Fruit fly (Drosophila melanogaster) whole organism, embryonic: ENCODE results near the gene Prat.

Source experiments
- Abd-B ChIP-seq: fragments of 200-800 bp; sonication (Bioruptor generic); optimal IDR thresholded peaks from 2 replicates; lab custom pipeline; 2018; ENCODE audit warnings: missing biosample characterization, mild to moderate bottlenecking, missing genetic modification characterization, moderate library complexity
- B-H1 ChIP-seq: fragments of 200-800 bp; sonication (Bioruptor generic); IDR thresholded peaks from 3 replicates; pipeline ENCODE4 v1.3.6; 2022; ENCODE audit warnings: missing biosample characterization, missing genetic modification characterization
- Bgb ChIP-seq: fragments of 200-800 bp; sonication (Bioruptor generic); IDR thresholded peaks from 2 replicates; pipeline ENCODE4 v1.3.6; 2022; ENCODE audit warnings: missing biosample characterization, missing genetic modification characterization; ENCODE audit not compliant: partially characterized antibody
- CG11247 ChIP-seq: fragments of 200-800 bp; sonication (Bioruptor generic); IDR thresholded peaks from 2 replicates; pipeline ENCODE4 v1.3.6; 2022; ENCODE audit warnings: missing biosample characterization, missing genetic modification characterization
- CG11456 ChIP-seq: fragments of 200-800 bp; sonication (Bioruptor generic); IDR thresholded peaks from 3 replicates; pipeline ENCODE4 v1.3.6; 2022; ENCODE audit warnings: missing biosample characterization, missing genetic modification characterization
- CG12219 ChIP-seq: fragments of 200-800 bp; sonication (Bioruptor generic); optimal IDR thresholded peaks from 3 replicates; lab custom pipeline; 2018; ENCODE audit warnings: missing biosample characterization, mild to moderate bottlenecking, missing genetic modification characterization
- CG15269 ChIP-seq: fragments of 200-800 bp; sonication (Bioruptor generic); optimal IDR thresholded peaks from 2 replicates; lab custom pipeline; 2018; ENCODE audit warnings: missing biosample characterization, mild to moderate bottlenecking, missing genetic modification characterization, moderate library complexity
- CG1529 ChIP-seq: fragments of 200-800 bp; sonication (Bioruptor generic); optimal IDR thresholded peaks from 3 replicates; lab custom pipeline; 2018; ENCODE audit warnings: missing biosample characterization, missing genetic modification characterization
- CG16813 ChIP-seq: fragments of 200-800 bp; sonication (Bioruptor generic); IDR thresholded peaks from 3 replicates; pipeline ENCODE4 v1.3.6; 2022; ENCODE audit warnings: missing biosample characterization, missing genetic modification characterization; ENCODE audit not compliant: partially characterized antibody
- CG16863 ChIP-seq: fragments of 200-800 bp; sonication (Bioruptor generic); optimal IDR thresholded peaks from 3 replicates; lab custom pipeline; 2016; ENCODE audit warnings: missing biosample characterization, missing genetic modification characterization
- CG17568 ChIP-seq: fragments of 200-800 bp; sonication (Bioruptor generic); optimal IDR thresholded peaks from 2 replicates; lab custom pipeline; 2018; ENCODE audit warnings: missing biosample characterization, mild to moderate bottlenecking, missing genetic modification characterization, moderate library complexity
- CG3281 ChIP-seq: fragments of 200-800 bp; sonication (Bioruptor generic); optimal IDR thresholded peaks from 3 replicates; lab custom pipeline; 2017; ENCODE audit warnings: missing biosample characterization, mild to moderate bottlenecking, missing genetic modification characterization
- CG33557 ChIP-seq: fragments of 200-800 bp; sonication (Bioruptor generic); optimal IDR thresholded peaks from 2 replicates; lab custom pipeline; 2019; ENCODE audit warnings: missing biosample characterization, mild to moderate bottlenecking, missing genetic modification characterization, moderate library complexity
- CG5180 ChIP-seq: fragments of 200-800 bp; sonication (Bioruptor generic); optimal IDR thresholded peaks from 3 replicates; lab custom pipeline; 2017; ENCODE audit warnings: missing biosample characterization, missing genetic modification characterization, mild to moderate bottlenecking, moderate library complexity, missing genetic modification reagents
- CG6689 ChIP-seq: fragments of 200-800 bp; sonication (Bioruptor generic); IDR thresholded peaks from 2 replicates; pipeline ENCODE4 v1.3.6; 2022; ENCODE audit warnings: missing biosample characterization, missing genetic modification characterization
- CG8944 ChIP-seq: fragments of 200-800 bp; sonication (Bioruptor generic); optimal IDR thresholded peaks from 3 replicates; lab custom pipeline; 2016; ENCODE audit warnings: missing biosample characterization, missing genetic modification characterization
- CG9932 ChIP-seq: fragments of 200-800 bp; sonication (Bioruptor generic); IDR thresholded peaks from 2 replicates; pipeline ENCODE4 v1.3.6; 2022; ENCODE audit warnings: missing biosample characterization, missing genetic modification characterization
- Camta ChIP-seq: fragments of 200-800 bp; sonication (Bioruptor generic); optimal IDR thresholded peaks from 2 replicates; lab custom pipeline; 2016; ENCODE audit warnings: missing biosample characterization, missing genetic modification characterization
- D19B ChIP-seq: fragments of 200-800 bp; sonication (Bioruptor generic); optimal IDR thresholded peaks from 2 replicates; lab custom pipeline; 2017; ENCODE audit warnings: missing biosample characterization, mild to moderate bottlenecking, missing genetic modification characterization
- Deaf1 ChIP-seq: fragments of 200-800 bp; optimal IDR thresholded peaks from 3 replicates; lab custom pipeline; 2019; ENCODE audit warnings: missing biosample characterization, mild to moderate bottlenecking, missing genetic modification characterization, moderate library complexity
- Dip2 ChIP-seq: fragments of 200-800 bp; sonication (Bioruptor generic); IDR thresholded peaks from 2 replicates; pipeline ENCODE4 v1.3.6; 2022; ENCODE audit warnings: missing biosample characterization, missing genetic modification characterization
- Hey ChIP-seq: fragments of 200-800 bp; sonication (Bioruptor generic); optimal IDR thresholded peaks from 3 replicates; lab custom pipeline; 2018; ENCODE audit warnings: missing biosample characterization, mild to moderate bottlenecking, missing genetic modification characterization
- Hmx ChIP-seq: fragments of 200-800 bp; sonication (Bioruptor generic); optimal IDR thresholded peaks from 2 replicates; lab custom pipeline; 2016; ENCODE audit warnings: missing biosample characterization, missing genetic modification characterization
- MTF-1 ChIP-seq: fragments of 200-800 bp; sonication (Bioruptor generic); optimal IDR thresholded peaks from 2 replicates; lab custom pipeline; 2018; ENCODE audit warnings: missing biosample characterization, mild to moderate bottlenecking, missing genetic modification characterization, borderline replicate concordance
- PHDP ChIP-seq: fragments of 200-800 bp; sonication (Bioruptor generic); optimal IDR thresholded peaks from 3 replicates; lab custom pipeline; 2018; ENCODE audit warnings: missing biosample characterization, mild to moderate bottlenecking, missing genetic modification characterization, moderate library complexity
- Scr ChIP-seq: fragments of 200-800 bp; sonication (Bioruptor generic); IDR thresholded peaks from 2 replicates; pipeline ENCODE4 v1.3.6; 2022; ENCODE audit warnings: missing biosample characterization, missing genetic modification characterization; ENCODE audit not compliant: partially characterized antibody
- Taf1 ChIP-seq: fragments of 200-800 bp; sonication (Bioruptor generic); IDR thresholded peaks from 2 replicates; pipeline ENCODE4 v1.3.6; 2022; ENCODE audit warnings: missing biosample characterization, missing genetic modification characterization
- Tbp ChIP-seq: fragments of >200 bp; optimal IDR thresholded peaks from 2 replicates; lab custom pipeline; 2018; ENCODE audit warnings: missing biosample characterization, missing genetic modification characterization
- Vsx1 ChIP-seq: fragments of 200-800 bp; sonication (Bioruptor generic); optimal IDR thresholded peaks from 2 replicates; lab custom pipeline; 2017; ENCODE audit warnings: missing biosample characterization, mild to moderate bottlenecking, missing genetic modification characterization, missing genetic modification reagents
- Xbp1 ChIP-seq: fragments of 200-800 bp; sonication (Bioruptor generic); optimal IDR thresholded peaks from 3 replicates; lab custom pipeline; 2016; ENCODE audit warnings: missing biosample characterization, mild to moderate bottlenecking, missing genetic modification characterization
- ac ChIP-seq: fragments of 200-800 bp; sonication (Bioruptor generic); optimal IDR thresholded peaks from 3 replicates; lab custom pipeline; 2017; ENCODE audit warnings: missing biosample characterization, mild to moderate bottlenecking, missing genetic modification characterization
- ara ChIP-seq: fragments of 200-800 bp; sonication (Bioruptor generic); IDR thresholded peaks from 2 replicates; pipeline ENCODE4 v1.3.6; 2022; ENCODE audit warnings: missing biosample characterization, missing genetic modification characterization
- cato ChIP-seq: fragments of 200-800 bp; sonication (Bioruptor generic); optimal IDR thresholded peaks from 2 replicates; lab custom pipeline; 2016; ENCODE audit warnings: missing biosample characterization, missing genetic modification characterization, borderline replicate concordance
- crc ChIP-seq: fragments of 200-800 bp; sonication (Bioruptor generic); optimal IDR thresholded peaks from 2 replicates; lab custom pipeline; 2016; ENCODE audit warnings: missing biosample characterization, missing genetic modification characterization
- danr ChIP-seq: fragments of 200-800 bp; sonication (Bioruptor generic); IDR thresholded peaks from 2 replicates; pipeline ENCODE4 v1.3.6; 2022; ENCODE audit warnings: missing biosample characterization, missing genetic modification characterization
- dpn ChIP-seq, 2 experiments: fragments of 200-800 bp; sonication (Bioruptor generic); optimal IDR thresholded peaks; 3 replicates each; lab custom pipeline; 2016; ENCODE audit warnings: missing biosample characterization in 2 of 2, missing genetic modification characterization in 2 of 2
- ftz-f1 ChIP-seq: fragments of 200-800 bp; sonication (Bioruptor generic); optimal IDR thresholded peaks from 2 replicates; lab custom pipeline; 2016; ENCODE audit warnings: missing biosample characterization, missing genetic modification characterization
- gce ChIP-seq: fragments of 200-800 bp; sonication (Bioruptor generic); IDR thresholded peaks from 3 replicates; pipeline ENCODE4 v1.3.6; 2022; ENCODE audit warnings: missing biosample characterization, missing genetic modification characterization
- gcm2 ChIP-seq: fragments of 200-800 bp; sonication (Bioruptor generic); optimal IDR thresholded peaks from 2 replicates; lab custom pipeline; 2016; ENCODE audit warnings: missing biosample characterization, missing genetic modification characterization
- gro ChIP-seq: fragments of 200-800 bp; sonication (Bioruptor generic); optimal IDR thresholded peaks from 2 replicates; lab custom pipeline; 2016; ENCODE audit warnings: missing biosample characterization, missing genetic modification characterization
- lab ChIP-seq: fragments of 200-800 bp; sonication (Bioruptor generic); optimal IDR thresholded peaks from 3 replicates; lab custom pipeline; 2017; ENCODE audit warnings: missing biosample characterization, missing genetic modification characterization, mild to moderate bottlenecking, moderate library complexity, missing genetic modification reagents
- mam ChIP-seq: fragments of 200-800 bp; sonication (Bioruptor generic); optimal IDR thresholded peaks from 3 replicates; lab custom pipeline; 2016; ENCODE audit warnings: missing biosample characterization, missing genetic modification characterization
- ranshi ChIP-seq: fragments of 200-800 bp; sonication (Bioruptor generic); IDR thresholded peaks from 2 replicates; pipeline ENCODE4 v1.3.6; 2022; ENCODE audit warnings: missing biosample characterization, missing genetic modification characterization
- sens ChIP-seq: fragments of 200-800 bp; sonication (Bioruptor generic); peaks from one replicate; lab custom pipeline; 2016; ENCODE audit warnings: missing biosample characterization, missing genetic modification characterization
- so ChIP-seq: fragments of 200-800 bp; sonication (Bioruptor generic); IDR thresholded peaks from 3 replicates; pipeline ENCODE4 v1.3.6; 2022; ENCODE audit warnings: missing biosample characterization, missing genetic modification characterization
- ssp ChIP-seq: fragments of 200-800 bp; sonication (Bioruptor generic); IDR thresholded peaks from 2 replicates; pipeline ENCODE4 v1.3.6; 2022; ENCODE audit warnings: missing biosample characterization, missing genetic modification characterization
- tap ChIP-seq: fragments of 200-800 bp; optimal IDR thresholded peaks from 3 replicates; lab custom pipeline; 2019; ENCODE audit warnings: missing biosample characterization, mild to moderate bottlenecking, missing genetic modification characterization, moderate library complexity
- tin ChIP-seq: fragments of 200-800 bp; sonication (Bioruptor generic); optimal IDR thresholded peaks from 3 replicates; lab custom pipeline; 2016; ENCODE audit warnings: missing biosample characterization, missing genetic modification characterization
- ttk ChIP-seq: fragments of 200-800 bp; sonication (Bioruptor generic); IDR thresholded peaks from 2 replicates; pipeline ENCODE4 v2.1.2; 2022; ENCODE audit warnings: missing biosample characterization, missing genetic modification characterization
- vfl ChIP-seq: fragments of 200-800 bp; sonication (Bioruptor generic); optimal IDR thresholded peaks from 2 replicates; lab custom pipeline; 2016; ENCODE audit warnings: missing biosample characterization, missing genetic modification characterization
- zfh2 ChIP-seq: fragments of 200-800 bp; sonication (Bioruptor generic); optimal IDR thresholded peaks from 2 replicates; lab custom pipeline; 2016; ENCODE audit warnings: missing biosample characterization, missing genetic modification characterization

Gene Prat

DNA sequence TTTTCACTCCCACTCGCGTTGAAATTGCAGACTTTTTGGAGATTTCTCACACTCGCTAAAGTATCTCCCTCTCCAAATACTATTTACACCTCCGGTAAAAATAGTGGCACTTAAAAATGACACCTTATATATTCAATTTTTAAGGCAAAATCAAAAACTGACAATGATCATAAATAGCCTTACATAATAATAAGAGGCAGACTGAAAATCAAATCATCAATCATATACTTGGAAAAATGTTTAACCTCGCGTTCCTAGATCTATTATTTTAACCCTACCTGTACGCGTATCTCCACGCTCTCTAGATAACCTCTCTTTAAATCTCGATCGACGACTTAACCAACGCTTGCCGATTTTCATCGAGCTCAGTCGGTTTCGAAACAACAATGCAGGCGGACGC, 16.1 kb downstream of the Prat start (continued):
- TF ChIP-seq gro, result peak; percentile 83
- TF ChIP-seq Abd-B, result peak; percentile 33
- TF ChIP-seq zfh2 (GFP tag; lab: Kevin White, UChicago), result peak; percentile 64
- peak; percentile 66 for TF ChIP-seq D19B (GFP tag; lab: Kevin White, UChicago)
- peak; percentile 74 for TF ChIP-seq crc (GFP tag; lab: Kevin White, UChicago)
- TF ChIP-seq ranshi (GFP tag; lab: Robert Waterston, UW), result peak; percentile 80
- peak; percentile 57 for TF ChIP-seq Deaf1 (tag; lab: Kevin White, UChicago)
- peak; percentile 63 to 66 for TF ChIP-seq dpn (GFP tag; optimal IDR thresholded peaks at IDR 0.05; lab: Kevin White, UChicago)
- TF ChIP-seq PHDP (tag; lab: Kevin White, UChicago), result no peak
- peak; percentile 44 for TF ChIP-seq Xbp1 (GFP tag; lab: Kevin White, UChicago)
- TF ChIP-seq cato (GFP tag; lab: Kevin White, UChicago), result no peak
- TF ChIP-seq Dip2 (GFP tag; lab: Robert Waterston, UW), result no peak; the same call in 1 of the 2 replicates
- no peak for TF ChIP-seq Hey (tag; lab: Kevin White, UChicago)
- no peak for TF ChIP-seq CG5180
- TF ChIP-seq Camta, result peak; percentile 52
- no peak for TF ChIP-seq ac (GFP tag; lab: Kevin White, UChicago)
- peak; percentile 57; the same call in 1 of the 2 replicates for TF ChIP-seq CG11247 (GFP tag; lab: Robert Waterston, UW)
- peak; percentile 67 for TF ChIP-seq CG6689 (GFP tag; lab: Robert Waterston, UW)
- TF ChIP-seq mam (GFP tag; lab: Kevin White, UChicago), result peak; percentile 76
- TF ChIP-seq Scr, result no peak
- TF ChIP-seq gce (GFP tag; lab: Robert Waterston, UW), result no peak
- TF ChIP-seq Taf1 (GFP tag; lab: Robert Waterston, UW), result peak; percentile 61; the same call in 1 of the 2 replicates
- TF ChIP-seq vfl, result peak; percentile 49
- TF ChIP-seq Tbp (GFP tag; lab: Kevin White, UChicago), result no peak
- TF ChIP-seq CG16813 (GFP tag; lab: Robert Waterston, UW), result no peak
- no peak for TF ChIP-seq gcm2
- TF ChIP-seq CG17568 (GFP tag; lab: Kevin White, UChicago), result no peak
- TF ChIP-seq ssp (GFP tag; lab: Robert Waterston, UW), result 0 out of 2 replicates have a peak, but pooled peaks have one; percentile 29
- TF ChIP-seq CG16863 (GFP tag; lab: Kevin White, UChicago), result no peak
- TF ChIP-seq CG3281 (GFP tag; lab: Kevin White, UChicago), result peak; percentile 80
- TF ChIP-seq Bgb (GFP tag; lab: Robert Waterston, UW), result no peak
- peak; percentile 87 for TF ChIP-seq CG15269
- TF ChIP-seq so, result peak; percentile 76; the same call in 1 of the 3 replicates
- peak; percentile 75 for TF ChIP-seq B-H1 (GFP tag; lab: Robert Waterston, UW)
- TF ChIP-seq CG1529, result no peak
- TF ChIP-seq sens, result no peak
- peak; percentile 64 for TF ChIP-seq CG12219
- TF ChIP-seq MTF-1 (GFP tag; lab: Kevin White, UChicago), result no peak
- peak; percentile 68; the same call in 1 of the 2 replicates for TF ChIP-seq ara (GFP tag; lab: Robert Waterston, UW)
- TF ChIP-seq lab (GFP tag; lab: Kevin White, UChicago), result peak; percentile 90
- peak; percentile 30 for TF ChIP-seq tin (GFP tag; lab: Kevin White, UChicago)
- TF ChIP-seq ftz-f1 (GFP tag; lab: Kevin White, UChicago), result no peak
- no peak for TF ChIP-seq CG33557 (GFP tag; lab: Kevin White, UChicago)
- TF ChIP-seq ttk (GFP tag; lab: Robert Waterston, UW), result peak; percentile 69
- peak; percentile 74; the same call in 2 of the 3 replicates for TF ChIP-seq CG11456 (GFP tag; lab: Robert Waterston, UW)
- TF ChIP-seq Vsx1 (GFP tag; lab: Kevin White, UChicago), result no peak
- TF ChIP-seq CG9932 (GFP tag; lab: Robert Waterston, UW), result peak; percentile 85
- peak; percentile 40; the same call in 1 of the 2 replicates for TF ChIP-seq danr (GFP tag; lab: Robert Waterston, UW)
- no peak for TF ChIP-seq CG8944
- peak; percentile 52 for TF ChIP-seq Hmx (GFP tag; lab: Kevin White, UChicago)
- TF ChIP-seq tap (tag; lab: Kevin White, UChicago), result no peak
